Worm (Caenorhabditis elegans) whole organism, late embryonic: ENCODE results near the gene fbxb-21.

Experiments used
- C38D4.7 ChIP-seq: fragments of 200-800 bp; sonication (Bioruptor generic); optimal IDR thresholded peaks from 2 replicates; lab custom pipeline; 2018; ENCODE audit warnings: mild to moderate bottlenecking, missing genetic modification characterization, moderate library complexity, missing compliant biosample characterization
- F13H6.1 ChIP-seq: sonication (generic microtip); optimal IDR thresholded peaks from 2 replicates; lab custom pipeline; 2016; ENCODE audit warnings: missing genetic modification characterization, missing compliant biosample characterization
- T23F11.4 ChIP-seq: fragments of 200-800 bp; sonication (Bioruptor generic); optimal IDR thresholded peaks from 2 replicates; lab custom pipeline; 2018; ENCODE audit warnings: mild to moderate bottlenecking, missing genetic modification characterization, missing compliant biosample characterization
- ahr-1 ChIP-seq: sonication (generic microtip); optimal IDR thresholded peaks from 2 replicates; lab custom pipeline; 2016; ENCODE audit warnings: missing genetic modification characterization, missing compliant biosample characterization
- ama-1 ChIP-seq: fragments of 150-350 bp; optimal IDR thresholded peaks from 2 replicates; lab custom pipeline; 2014
- ceh-14 ChIP-seq: sonication (generic microtip); optimal IDR thresholded peaks from 2 replicates; lab custom pipeline; 2016; ENCODE audit warnings: missing genotype, missing genetic modification characterization, missing compliant biosample characterization
- ceh-19 ChIP-seq: fragments of 200-800 bp; sonication (Bioruptor generic); optimal IDR thresholded peaks from 2 replicates; lab custom pipeline; 2018; ENCODE audit warnings: mild to moderate bottlenecking, missing genetic modification characterization, missing compliant biosample characterization
- ceh-22 ChIP-seq: sonication (generic microtip); optimal IDR thresholded peaks from 2 replicates; lab custom pipeline; 2017; ENCODE audit warnings: missing biosample characterization, missing genetic modification characterization
- ceh-24 ChIP-seq: sonication (generic microtip); optimal IDR thresholded peaks from 2 replicates; lab custom pipeline; 2016; ENCODE audit warnings: mild to moderate bottlenecking, missing genetic modification characterization, missing compliant biosample characterization
- ceh-30 ChIP-seq: fragments of 150-350 bp; optimal IDR thresholded peaks from 2 replicates; lab custom pipeline; 2014; ENCODE audit warnings: missing biosample characterization, missing genetic modification characterization
- ceh-45 ChIP-seq: fragments of 200-800 bp; sonication (Bioruptor generic); IDR thresholded peaks from 2 replicates; pipeline ENCODE4 v1.3.6; 2022; ENCODE audit warnings: missing genetic modification reagents, missing genetic modification characterization, missing compliant biosample characterization
- che-1 ChIP-seq: sonication (generic microtip); optimal IDR thresholded peaks from 2 replicates; lab custom pipeline; 2016; ENCODE audit warnings: mild to moderate bottlenecking, missing genetic modification characterization, missing compliant biosample characterization
- dve-1 ChIP-seq: sonication (generic microtip); optimal IDR thresholded peaks from 2 replicates; lab custom pipeline; 2017; ENCODE audit warnings: antibody characterized with exemption, mild to moderate bottlenecking, missing genetic modification characterization, missing compliant biosample characterization
- elt-2 ChIP-seq: sonication (generic microtip); optimal IDR thresholded peaks from 2 replicates; lab custom pipeline; 2016; ENCODE audit warnings: missing genetic modification reagents, missing genetic modification characterization, missing compliant biosample characterization
- ets-4 ChIP-seq: sonication (generic microtip); optimal IDR thresholded peaks from 2 replicates; lab custom pipeline; 2016; ENCODE audit warnings: missing genetic modification characterization, missing compliant biosample characterization
- fax-1 ChIP-seq: sonication (generic microtip); optimal IDR thresholded peaks from 2 replicates; lab custom pipeline; 2016; ENCODE audit warnings: missing genotype, missing genetic modification characterization, missing compliant biosample characterization
- gmeb-2 ChIP-seq: sonication (generic microtip); optimal IDR thresholded peaks from 2 replicates; lab custom pipeline; 2016; ENCODE audit warnings: missing genetic modification characterization, inconsistent platforms, missing compliant biosample characterization
- hlh-13 ChIP-seq: fragments of 200-800 bp; sonication (Bioruptor generic); optimal IDR thresholded peaks from 2 replicates; lab custom pipeline; 2018; ENCODE audit warnings: mild to moderate bottlenecking, missing genetic modification characterization, missing compliant biosample characterization
- hlh-30 ChIP-seq: sonication (generic microtip); optimal IDR thresholded peaks from 2 replicates; lab custom pipeline; 2017; ENCODE audit warnings: antibody characterized with exemption, missing genetic modification characterization, missing compliant biosample characterization; ENCODE audit not compliant: insufficient read depth
- hlh-8 ChIP-seq: sonication (generic microtip); optimal IDR thresholded peaks from 2 replicates; lab custom pipeline; 2016; ENCODE audit warnings: missing genotype, missing genetic modification characterization, missing compliant biosample characterization
- lin-11 ChIP-seq: fragments of 200-800 bp; sonication (Bioruptor generic); optimal IDR thresholded peaks from 2 replicates; lab custom pipeline; 2018; ENCODE audit warnings: mild to moderate bottlenecking, missing genetic modification characterization, missing compliant biosample characterization
- madf-2 ChIP-seq: sonication (generic microtip); optimal IDR thresholded peaks from 2 replicates; lab custom pipeline; 2017; ENCODE audit warnings: missing genetic modification characterization, missing compliant biosample characterization
- nhr-11 ChIP-seq: fragments of 150-350 bp; optimal IDR thresholded peaks from 2 replicates; lab custom pipeline; 2014; ENCODE audit warnings: missing biosample characterization, missing genetic modification characterization
- nhr-232 ChIP-seq: sonication (generic microtip); optimal IDR thresholded peaks from 2 replicates; lab custom pipeline; 2016; ENCODE audit warnings: missing genetic modification characterization, missing compliant biosample characterization
- pat-9 ChIP-seq: fragments of 200-800 bp; sonication (Bioruptor generic); optimal IDR thresholded peaks from 2 replicates; lab custom pipeline; 2018; ENCODE audit warnings: mild to moderate bottlenecking, missing genetic modification characterization, moderate library complexity, missing compliant biosample characterization
- pha-2 ChIP-seq: sonication (generic microtip); optimal IDR thresholded peaks from 2 replicates; lab custom pipeline; 2017; ENCODE audit warnings: mild to moderate bottlenecking, missing genetic modification characterization, missing compliant biosample characterization
- pha-4 ChIP-seq: fragments of 150-350 bp; optimal IDR thresholded peaks from 2 replicates; lab custom pipeline; 2018; ENCODE audit warnings: missing biosample characterization, missing genetic modification reagents, missing genetic modification characterization
- pqm-1 ChIP-seq: sonication (generic microtip); optimal IDR thresholded peaks from 2 replicates; lab custom pipeline; 2016; ENCODE audit warnings: missing genetic modification characterization, missing compliant biosample characterization
- pros-1 ChIP-seq: fragments of 150-350 bp; optimal IDR thresholded peaks from 2 replicates; lab custom pipeline; 2014; ENCODE audit warnings: missing biosample characterization, missing genetic modification reagents, missing genetic modification characterization
- rnt-1 ChIP-seq: sonication (generic microtip); optimal IDR thresholded peaks from 2 replicates; lab custom pipeline; 2016; ENCODE audit warnings: missing genetic modification characterization, missing compliant biosample characterization
- sox-2 ChIP-seq: fragments of 200-800 bp; sonication (Bioruptor generic); IDR thresholded peaks from 2 replicates; pipeline ENCODE4 v1.3.6; 2022; ENCODE audit warnings: missing genetic modification reagents, missing genetic modification characterization, missing compliant biosample characterization
- sox-4 ChIP-seq: sonication (generic microtip); optimal IDR thresholded peaks from 2 replicates; lab custom pipeline; 2017; ENCODE audit warnings: mild to moderate bottlenecking, missing genetic modification characterization, inconsistent platforms, missing compliant biosample characterization
- tbx-7 ChIP-seq: sonication (generic microtip); optimal IDR thresholded peaks from 2 replicates; lab custom pipeline; 2016; ENCODE audit warnings: missing genotype, missing genetic modification characterization, missing compliant biosample characterization
- zip-5 ChIP-seq: sonication (generic microtip); optimal IDR thresholded peaks from 2 replicates; lab custom pipeline; 2016; ENCODE audit warnings: missing genetic modification characterization, missing compliant biosample characterization
- ztf-16 ChIP-seq: sonication (generic microtip); optimal IDR thresholded peaks from 2 replicates; lab custom pipeline; 2017; ENCODE audit warnings: missing genetic modification characterization, missing compliant biosample characterization

Gene fbxb-21

DNA sequence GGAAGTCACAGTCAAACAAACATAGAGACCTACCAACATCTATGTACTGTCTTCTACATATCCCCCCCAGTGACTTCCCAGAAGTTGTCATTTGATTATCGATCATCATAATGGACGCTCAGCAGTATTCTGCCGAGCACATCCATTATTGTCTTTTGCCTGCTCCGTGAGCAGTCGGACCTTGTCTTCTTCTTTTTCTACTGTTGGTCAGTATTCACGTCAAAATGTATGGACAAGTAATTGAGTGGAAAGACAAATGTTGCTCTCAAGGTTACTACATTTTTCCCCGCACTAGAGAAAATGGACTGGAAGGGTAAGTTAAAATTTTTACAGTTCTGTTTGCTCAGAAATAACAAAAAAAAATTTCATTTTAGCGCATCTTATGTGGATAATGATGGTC is 6.2 kb upstream of the fbxb-21 start, which contains the start of gene btb-12:
TSS of gene btb-12 (plus strand) at position 301 of the 400 bp plus-strand sequence.
- TF ChIP-seq sox-2 (GFP tag; lab: Robert Waterston, UW), result no peak
- no peak for TF ChIP-seq gmeb-2 (tag; lab: Kevin White, UChicago)
- no peak for TF ChIP-seq ets-4
- no peak for TF ChIP-seq ztf-16 (tag; lab: Kevin White, UChicago)
- no peak for TF ChIP-seq nhr-11 (tag; lab: Kevin White, UChicago)

- no peak for TF ChIP-seq ceh-24 (tag; lab: Kevin White, UChicago)
- no peak for TF ChIP-seq rnt-1
- no peak for TF ChIP-seq ahr-1 (tag; lab: Kevin White, UChicago)
- TF ChIP-seq pat-9 (tag; lab: Kevin White, UChicago), result no peak
- no peak for TF ChIP-seq lin-11 (tag; lab: Kevin White, UChicago)
- TF ChIP-seq, all 69 proteins: peak for 0
Observed at ce11 chrII:1653397-1653796, 4.7 kb upstream of the fbxb-21 start, which contains the start of gene fbxb-15. TSS of gene fbxb-15 (minus strand) at chrII:1653497.

- TF ChIP-seq hlh-13 (GFP tag; lab: Kevin White, UChicago), result no peak
Observed at ce11 chrII:1651804-1652203, 3.1 kb upstream of the fbxb-21 start, which contains the start of gene fbxb-16. TSS of gene fbxb-16 (minus strand) at chrII:1651904.

ce11 chrII:1650502-1650901 is 1.8 kb upstream of the fbxb-21 start, which contains the start of gene fbxb-20:
TSS of gene fbxb-20 (minus strand) at chrII:1650602.
- no peak for TF ChIP-seq hlh-13 (GFP tag; lab: Kevin White, UChicago)
- no peak for TF ChIP-seq C38D4.7 (GFP tag; lab: Kevin White, UChicago)
- no peak for TF ChIP-seq fax-1
- TF ChIP-seq ceh-14 (tag; lab: Kevin White, UChicago), result no peak
- no peak for TF ChIP-seq T23F11.4
- TF ChIP-seq F13H6.1, result no peak
- TF ChIP-seq ceh-30 (tag; lab: Kevin White, UChicago), result no peak

DNA sequence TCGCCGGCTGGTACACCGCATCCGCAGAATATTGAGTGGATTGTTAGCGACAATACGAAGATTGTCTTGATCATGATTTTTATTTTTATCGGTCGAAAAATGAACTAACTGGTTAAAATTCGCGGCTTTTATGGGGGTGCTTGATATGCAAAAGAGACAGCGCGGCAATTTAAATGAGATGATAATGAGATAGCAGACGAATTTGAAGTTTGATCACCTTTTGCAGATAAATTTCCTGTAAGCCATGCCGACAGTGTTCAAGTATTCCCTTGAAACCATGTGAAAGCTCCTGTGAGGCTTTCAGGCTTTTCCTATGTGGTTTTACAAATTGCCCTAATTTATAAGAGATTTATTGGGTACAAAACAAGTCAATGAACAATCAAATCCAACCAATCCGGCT is 2.5 kb downstream of the fbxb-21 start, which contains the start of gene ZC204.17:
TSS of gene ZC204.17 (minus strand) at position 101 of the 400 bp plus-strand sequence.
- TF ChIP-seq che-1 (tag; lab: Kevin White, UChicago) (no peak), F13H6.1 (no peak), zip-5 (tag; lab: Kevin White, UChicago) (no peak), tbx-7 (no peak), ztf-16 (tag; lab: Kevin White, UChicago) (no peak), rnt-1 (no peak), pha-2 (no peak), ceh-45 (GFP tag; lab: Robert Waterston, UW) (no peak), dve-1 (no peak), pha-4 (no peak), pros-1 (tag; lab: Kevin White, UChicago) (no peak)
- TF ChIP-seq, all 69 proteins: peak for 0

- TF ChIP-seq nhr-232, result no peak
- TF ChIP-seq hlh-30 (tag; lab: Kevin White, UChicago), result no peak
- no peak for TF ChIP-seq ceh-45 (GFP tag; lab: Robert Waterston, UW)
- TF ChIP-seq elt-2 (tag; lab: Kevin White, UChicago), result no peak
- no peak for TF ChIP-seq pha-2
- no peak for TF ChIP-seq sox-4 (tag; lab: Kevin White, UChicago)
- TF ChIP-seq gmeb-2 (tag; lab: Kevin White, UChicago), result no peak
- no peak for TF ChIP-seq ahr-1 (tag; lab: Kevin White, UChicago)
- TF ChIP-seq ceh-19 (GFP tag; lab: Kevin White, UChicago), result no peak
- no peak for TF ChIP-seq ceh-22 (tag; lab: Kevin White, UChicago)
- no peak for TF ChIP-seq ama-1 (lab: Kevin White, UChicago)
- no peak for TF ChIP-seq hlh-8 (tag; lab: Kevin White, UChicago)
- TF ChIP-seq ceh-24 (tag; lab: Kevin White, UChicago), result no peak
- TF ChIP-seq madf-2 (tag; lab: Kevin White, UChicago), result no peak
- no peak for TF ChIP-seq nhr-11 (tag; lab: Kevin White, UChicago)
- no peak for TF ChIP-seq pqm-1 (tag; lab: Kevin White, UChicago)
Observed at ce11 chrII:1644777-1645348, 3.8 kb downstream of the fbxb-21 start, which contains the start of gene ZC204.6. TSS of gene ZC204.6 (minus strand) at chrII:1644827.
